Fruit fly (Drosophila melanogaster): Measurements from ENCODE around the gene CG17764.
A peak's percentile ranks its signal among the peaks of the same experiment; 100 is the strongest.

The CG17764 gene

dm6 chrX:5329266-5329898 is 22.2 kb upstream of the CG17764 start, which contains the start of the genes CG3309 and XRCC1 (continued):
- peak; percentile 15 for TF ChIP-seq CG3919 (GFP tag; optimal IDR thresholded peaks at IDR 0.05)
- TF ChIP-seq OdsH (GFP tag; optimal IDR thresholded peaks at IDR 0.05), result peak; percentile 51
- TF ChIP-seq eg (GFP tag; IDR thresholded peaks at IDR 0.05), result 0 out of 3 replicates have a peak, but pooled peaks have one; percentile 47
- peak; percentile 1 for TF ChIP-seq Sox14 (GFP tag; optimal IDR thresholded peaks at IDR 0.05)
- TF ChIP-seq Sox102F (GFP tag; optimal IDR thresholded peaks at IDR 0.05), result peak; percentile 23
- TF ChIP-seq pdm3 (GFP tag; optimal IDR thresholded peaks at IDR 0.05), result peak; percentile 33
- peak; percentile 23 for TF ChIP-seq CG7368 (GFP tag; optimal IDR thresholded peaks at IDR 0.05)
- peak in 1 of 2 experiments; percentile 11 for TF ChIP-seq salr (GFP tag; optimal IDR thresholded peaks at IDR 0.05)
- 0 out of 3 replicates have a peak, but pooled peaks have one; percentile 29 for TF ChIP-seq CG8119 (GFP tag; IDR thresholded peaks at IDR 0.05)
- TF ChIP-seq dsx (GFP tag; optimal IDR thresholded peaks at IDR 0.05; ENCODE audit: poor library complexity, severe bottlenecking), result peak; percentile 8
- TF ChIP-seq Lpt (GFP tag; optimal IDR thresholded peaks at IDR 0.05), result peak; percentile 5
- peak; percentile 85 for TF ChIP-seq Eip78C (GFP tag)
- TF ChIP-seq CG11902 (GFP tag; optimal IDR thresholded peaks at IDR 0.05), result peak; percentile 9
- no peak for TF ChIP-seq svp (GFP tag)
- TF ChIP-seq lz (GFP tag; optimal IDR thresholded peaks at IDR 0.05), result peak; percentile 33
- TF ChIP-seq acj6 (GFP tag; optimal IDR thresholded peaks at IDR 0.05), result peak; percentile 53
- no peak for TF ChIP-seq spab (GFP tag; optimal IDR thresholded peaks at IDR 0.05)

- TF ChIP-seq Blimp-1 (GFP tag; optimal IDR thresholded peaks at IDR 0.05) (no peak), Hr4 (GFP tag; optimal IDR thresholded peaks at IDR 0.05) (no peak), Ets96B (tag; optimal IDR thresholded peaks at IDR 0.05) (no peak), fd85E (GFP tag; optimal IDR thresholded peaks at IDR 0.05) (no peak), CG6808 (GFP tag; optimal IDR thresholded peaks at IDR 0.05) (no peak), ss (GFP tag; optimal IDR thresholded peaks at IDR 0.05) (no peak), Hr38 (GFP tag; optimal IDR thresholded peaks at IDR 0.05) (no peak), CG6276 (GFP tag; optimal IDR thresholded peaks at IDR 0.05) (no peak), Lpt (GFP tag; optimal IDR thresholded peaks at IDR 0.05) (no peak), CG6854 (GFP tag; optimal IDR thresholded peaks at IDR 0.05) (no peak), net (GFP tag; optimal IDR thresholded peaks at IDR 0.05) (no peak), CG3032 (tag; optimal IDR thresholded peaks at IDR 0.05) (no peak), cyc (GFP tag; optimal IDR thresholded peaks at IDR 0.05) (no peak), CG11294 (GFP tag; IDR thresholded peaks at IDR 0.05) (no peak), dsx (GFP tag; optimal IDR thresholded peaks at IDR 0.05; ENCODE audit: poor library complexity, severe bottlenecking) (no peak)
Measured at dm6 chrX:5323636-5324035, 16.4 kb upstream of the CG17764 start, which contains the start of gene Mcm3. TSS of gene Mcm3 (plus strand) at chrX:5323855.

dm6 chrX:5322459-5322883 is 15.3 kb upstream of the CG17764 start, which contains the start of gene Rnp4F:
TSS of gene Rnp4F (minus strand) at chrX:5322696.
- TF ChIP-seq Eip78C (GFP tag) (peak; percentile 85), Lpt (GFP tag; optimal IDR thresholded peaks at IDR 0.05) (peak; percentile 72), CG6163 (GFP tag; IDR thresholded peaks at IDR 0.05) (no peak; the same call in 1 of the 3 replicates), CG32006 (GFP tag; optimal IDR thresholded peaks at IDR 0.05) (peak; percentile 75), Ets21C (GFP tag; optimal IDR thresholded peaks at IDR 0.05) (peak; percentile 74), eg (GFP tag; IDR thresholded peaks at IDR 0.05) (peak; percentile 79), CG1621 (tag; optimal IDR thresholded peaks at IDR 0.05) (peak; percentile 39), CG11902 (GFP tag; optimal IDR thresholded peaks at IDR 0.05) (peak; percentile 73), salr (GFP tag; optimal IDR thresholded peaks at IDR 0.05) (peak; percentile 24 to 67), fkh (GFP tag; optimal IDR thresholded peaks at IDR 0.05) (no peak), CG3032 (tag; optimal IDR thresholded peaks at IDR 0.05) (peak; percentile 62), net (GFP tag; optimal IDR thresholded peaks at IDR 0.05) (peak; percentile 79), CG8319 (GFP tag; optimal IDR thresholded peaks at IDR 0.05) (peak; percentile 41), CG6792 (GFP tag; optimal IDR thresholded peaks at IDR 0.05) (peak; percentile 61), Gug (GFP tag; IDR thresholded peaks at IDR 0.05) (peak; percentile 70), Hr38 (GFP tag; optimal IDR thresholded peaks at IDR 0.05) (peak; percentile 45), Smox (GFP tag; optimal IDR thresholded peaks at IDR 0.05) (no peak), CG16779 (tag; optimal IDR thresholded peaks at IDR 0.05) (no peak), CG10669 (GFP tag; optimal IDR thresholded peaks at IDR 0.05) (peak; percentile 52), Eip93F (GFP tag; optimal IDR thresholded peaks at IDR 0.05) (no peak), Eip75B (GFP tag; optimal IDR thresholded peaks at IDR 0.05) (no peak), Hr39 (GFP tag; optimal IDR thresholded peaks at IDR 0.05) (peak; percentile 84), achi (GFP tag; optimal IDR thresholded peaks at IDR 0.05) (no peak), spab (GFP tag; optimal IDR thresholded peaks at IDR 0.05) (no peak), Ets96B (tag; optimal IDR thresholded peaks at IDR 0.05) (no peak), dsx (GFP tag; optimal IDR thresholded peaks at IDR 0.05; ENCODE audit: poor library complexity, severe bottlenecking) (no peak), ss (GFP tag; optimal IDR thresholded peaks at IDR 0.05) (peak in 1 of 2 experiments; percentile 59), svp (GFP tag) (no peak), fd59A (GFP tag; optimal IDR thresholded peaks at IDR 0.05) (peak; percentile 57)

All from whole organism, prepupa.